Worm (Caenorhabditis elegans): ENCODE measurements around the gene srj-23.
A peak's percentile ranks its signal among the peaks of the same experiment; 100 is the strongest.

Gene srj-23

DNA sequence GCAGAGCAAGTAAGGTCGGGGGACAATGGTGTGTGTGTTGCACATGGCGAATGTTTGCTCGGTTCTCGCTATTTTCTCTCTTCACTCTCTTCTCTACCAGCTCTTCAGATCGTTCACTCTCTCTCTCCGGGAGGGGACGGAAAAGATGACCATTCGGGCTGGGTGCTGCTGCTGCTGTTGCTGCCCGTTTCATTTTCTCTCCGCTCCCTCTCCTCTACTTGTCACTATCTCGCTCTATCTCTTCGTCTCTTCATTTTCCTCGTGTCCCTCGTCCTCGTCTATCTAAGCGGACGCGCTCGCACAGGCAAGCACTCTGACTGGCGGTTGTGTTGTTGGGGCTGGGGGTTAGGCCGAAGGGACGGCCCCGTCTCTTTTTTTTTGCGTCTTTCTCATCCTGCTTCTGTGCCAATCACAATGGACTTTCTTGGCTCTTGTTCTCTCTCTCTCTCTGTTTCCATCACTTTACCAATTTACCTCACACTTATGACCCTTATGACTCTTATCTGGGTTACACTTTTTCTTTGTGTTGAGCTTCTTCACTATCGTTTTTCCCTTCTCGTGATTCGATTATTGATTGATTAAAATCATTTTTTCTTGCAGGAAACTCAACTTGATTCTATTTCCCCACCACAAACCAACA, 23.2 kb downstream of the srj-23 start, which contains the start of the genes F53E2.2 and unc-60 (continued):
- TF ChIP-seq lin-40 (tag; optimal IDR thresholded peaks at IDR 0.05), result peak; percentile 50
- TF ChIP-seq C17E4.6 (GFP tag; IDR thresholded peaks at IDR 0.05), result no peak
- TF ChIP-seq B0336.3 (GFP tag; IDR thresholded peaks at IDR 0.05), result no peak; the same call in 1 of the 2 replicates
- peak; percentile 51; the same call in 1 of the 2 replicates for TF ChIP-seq nfyb-1 (GFP tag; IDR thresholded peaks at IDR 0.05)
- peak; percentile 36; the same call in 1 of the 2 replicates for TF ChIP-seq madf-3 (GFP tag; IDR thresholded peaks at IDR 0.05)
- peak; percentile 77 for TF ChIP-seq attf-5 (GFP tag; optimal IDR thresholded peaks at IDR 0.05)
- TF ChIP-seq egl-18 (GFP tag; IDR thresholded peaks at IDR 0.05), result no peak
- no peak for TF ChIP-seq zim-3 (tag; optimal IDR thresholded peaks at IDR 0.05)
- no peak for TF ChIP-seq mes-4 (tag; optimal IDR thresholded peaks at IDR 0.05)
- peak; percentile 46 for TF ChIP-seq K12H6.12 (tag; optimal IDR thresholded peaks at IDR 0.05)
- TF ChIP-seq nhr-90 (tag; optimal IDR thresholded peaks at IDR 0.05), result no peak
- no peak for TF ChIP-seq ceh-91 (GFP tag; IDR thresholded peaks at IDR 0.05)
- TF ChIP-seq athp-1 (tag; optimal IDR thresholded peaks at IDR 0.05), result no peak
- TF ChIP-seq hlh-12 (tag; optimal IDR thresholded peaks at IDR 0.05), result no peak
- no peak for TF ChIP-seq repo-1 (tag; optimal IDR thresholded peaks at IDR 0.05)
- TF ChIP-seq bed-1 (GFP tag; IDR thresholded peaks at IDR 0.05), result no peak
- no peak for TF ChIP-seq ztf-25 (GFP tag; IDR thresholded peaks at IDR 0.05)
- TF ChIP-seq rcor-1 (GFP tag; IDR thresholded peaks at IDR 0.05), result no peak
- no peak for TF ChIP-seq Y67H2A.10 (GFP tag; conservative IDR thresholded peaks at IDR 0.05)
- peak; percentile 67; the same call in 1 of the 2 replicates for TF ChIP-seq hmg-1.2 (GFP tag; IDR thresholded peaks at IDR 0.05)
- no peak for TF ChIP-seq ztf-3 (GFP tag; optimal IDR thresholded peaks at IDR 0.05)
- TF ChIP-seq C06A6.2 (GFP tag; conservative IDR thresholded peaks at IDR 0.05), result peak; percentile 47; the same call in 1 of the 2 replicates
- no peak for TF ChIP-seq F49E8.2 (tag; optimal IDR thresholded peaks at IDR 0.05; ENCODE audit: insufficient read depth)
- peak; percentile 57 for TF ChIP-seq ztf-22 (GFP tag; optimal IDR thresholded peaks at IDR 0.05)
- TF ChIP-seq F22D6.2 (tag; optimal IDR thresholded peaks at IDR 0.05), result no peak
- peak; percentile 68 for TF ChIP-seq egrh-3 (GFP tag; IDR thresholded peaks at IDR 0.05)
- no peak for TF ChIP-seq bed-2 (GFP tag; IDR thresholded peaks at IDR 0.05)
- 0 out of 2 replicates have a peak, but pooled peaks have one; percentile 36 for TF ChIP-seq ceh-40 (GFP tag; IDR thresholded peaks at IDR 0.05)
- TF ChIP-seq ceh-27 (GFP tag; optimal IDR thresholded peaks at IDR 0.05), result peak; percentile 68
- TF ChIP-seq hlh-26 (GFP tag; conservative IDR thresholded peaks at IDR 0.05), result no peak
- TF ChIP-seq unc-130 (GFP tag; optimal IDR thresholded peaks at IDR 0.05), result no peak
- TF ChIP-seq D2030.7 (GFP tag; IDR thresholded peaks at IDR 0.05), result no peak
- TF ChIP-seq hsf-1 (GFP tag; IDR thresholded peaks at IDR 0.05), result 0 out of 2 replicates have a peak, but pooled peaks have one; percentile 40
- TF ChIP-seq ama-1 (optimal IDR thresholded peaks at IDR 0.05), result no peak
- no peak for TF ChIP-seq ama-1 (GFP tag; optimal IDR thresholded peaks at IDR 0.05)
- no peak for TF ChIP-seq hrde-1 (tag; optimal IDR thresholded peaks at IDR 0.05; ENCODE audit: borderline replicate concordance)
- TF ChIP-seq efl-1 (GFP tag; optimal IDR thresholded peaks at IDR 0.05), result no peak
- no peak for TF ChIP-seq F10E7.11 (tag; optimal IDR thresholded peaks at IDR 0.05)
- TF ChIP-seq F33H1.4 (GFP tag; IDR thresholded peaks at IDR 0.05), result no peak
- TF ChIP-seq madf-6 (GFP tag; IDR thresholded peaks at IDR 0.05), result no peak
- TF ChIP-seq pbrm-1 (GFP tag; IDR thresholded peaks at IDR 0.05), result no peak
- TF ChIP-seq ztf-28 (GFP tag; IDR thresholded peaks at IDR 0.05), result no peak
- no peak for TF ChIP-seq tbp1 (GFP tag; optimal IDR thresholded peaks at IDR 0.05)
- TF ChIP-seq F23B12.7 (tag; optimal IDR thresholded peaks at IDR 0.05; ENCODE audit: insufficient read depth), result no peak
- TF ChIP-seq tlf-1 (GFP tag; optimal IDR thresholded peaks at IDR 0.05), result no peak
- TF ChIP-seq nhr-120 (GFP tag; IDR thresholded peaks at IDR 0.05), result no peak
- TF ChIP-seq dox-1 (GFP tag; IDR thresholded peaks at IDR 0.05), result peak; percentile 72
- no peak for TF ChIP-seq nfya-2 (GFP tag; IDR thresholded peaks at IDR 0.05)
- no peak for TF ChIP-seq Y53F4B.3 (GFP tag; IDR thresholded peaks at IDR 0.05)
